Worm (Caenorhabditis elegans): ENCODE results near the gene ace-4.

DNA sequence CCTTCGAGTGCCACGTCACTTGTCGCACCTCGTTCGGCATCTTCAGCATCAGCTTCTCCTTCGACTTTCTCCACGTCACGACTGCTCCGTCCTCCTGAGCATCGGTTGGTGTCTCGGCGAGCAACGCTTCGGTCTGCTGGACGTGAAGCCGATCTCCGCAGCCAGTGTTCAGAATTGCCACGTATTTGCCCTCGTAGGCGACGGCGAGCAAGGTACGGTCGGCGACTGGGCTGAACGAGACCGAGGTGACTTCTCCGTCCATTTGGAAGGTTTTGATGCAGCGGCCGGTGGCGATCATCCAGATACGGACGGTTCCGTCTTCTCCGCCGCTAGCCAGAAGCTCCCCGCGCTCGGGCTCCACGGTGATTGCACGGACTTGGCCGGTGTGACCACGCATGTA lies 45.6 kb upstream of the ace-4 start:
- TF ChIP-seq hlh-11 (tag; optimal IDR thresholded peaks at IDR 0.05): no peak
- TF ChIP-seq nhr-41 (GFP tag; IDR thresholded peaks at IDR 0.05): no peak
- no peak for TF ChIP-seq snpc-4 (tag; optimal IDR thresholded peaks at IDR 0.05)
- TF ChIP-seq ZK546.5 (tag; optimal IDR thresholded peaks at IDR 0.05): no peak
- TF ChIP-seq lsy-2 (tag; optimal IDR thresholded peaks at IDR 0.05): no peak
- no peak for TF ChIP-seq lin-1 (GFP tag; IDR thresholded peaks at IDR 0.05)
- no peak for TF ChIP-seq ces-1 (GFP tag; optimal IDR thresholded peaks at IDR 0.05)
- no peak for TF ChIP-seq skn-1 (tag; optimal IDR thresholded peaks at IDR 0.05)
- no peak for TF ChIP-seq zag-1 (tag; optimal IDR thresholded peaks at IDR 0.05)
- TF ChIP-seq aha-1 (tag): no peak
- no peak for TF ChIP-seq egl-27 (tag; optimal IDR thresholded peaks at IDR 0.05)
